Fruit fly (Drosophila melanogaster): Measurements from ENCODE around the gene Pgant8.

DNA sequence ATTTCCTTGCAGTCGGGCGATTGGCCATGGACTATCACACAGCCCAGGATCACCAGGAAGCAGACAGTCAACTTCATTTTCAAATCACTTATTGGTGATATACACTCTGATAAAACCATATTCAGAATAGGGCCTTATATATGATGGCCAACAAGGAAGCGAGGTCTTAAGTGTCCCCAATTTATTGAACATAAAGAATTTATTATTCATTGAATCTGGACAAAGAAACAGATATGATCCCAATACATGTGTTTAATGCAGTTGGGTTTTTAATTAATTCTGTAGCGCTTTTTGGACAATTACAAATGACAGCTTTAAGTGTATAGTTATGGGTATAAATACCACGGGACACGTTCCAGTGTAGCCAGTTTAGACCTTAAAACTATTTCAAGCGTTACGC is 24.3 kb upstream of the Pgant8 start, which contains the start of the genes Eig71Eh and Eig71Ei:
- TF ChIP-seq pad (GFP tag; optimal IDR thresholded peaks at IDR 0.05) (no peak), Crg-1 (GFP tag; optimal IDR thresholded peaks at IDR 0.05) (no peak), CG11617 (GFP tag; optimal IDR thresholded peaks at IDR 0.05) (no peak), CG12768 (GFP tag; optimal IDR thresholded peaks at IDR 0.05) (no peak), ovo (GFP tag; optimal IDR thresholded peaks at IDR 0.05) (no peak), kay (GFP tag; ENCODE audit: borderline replicate concordance) (no peak), cnc (optimal IDR thresholded peaks at IDR 0.05) (no peak), cic (GFP tag; optimal IDR thresholded peaks at IDR 0.05) (no peak), CG33017 (tag; optimal IDR thresholded peaks at IDR 0.05) (no peak), CG5204 (GFP tag; optimal IDR thresholded peaks at IDR 0.05) (no peak)
